Worm (Caenorhabditis elegans) whole organism, L4/young adult: ENCODE data around the gene irld-15.
"Not testable (repeated sequence)": the region's sequence is repeated elsewhere in the genome, so short reads cannot be mapped to it uniquely, and the experiment has no call there.

Source experiments
- W03F9.2 ChIP-seq: fragments of 150-350 bp; optimal IDR thresholded peaks from 2 replicates; lab custom pipeline; 2014; ENCODE audit warnings: missing biosample characterization, missing genetic modification characterization
- dao-5 ChIP-seq: sonication (generic microtip); optimal IDR thresholded peaks from 2 replicates; lab custom pipeline; 2016; ENCODE audit warnings: missing genotype, missing genetic modification characterization, moderate library complexity, missing compliant biosample characterization
- him-1 ChIP-seq: sonication (generic microtip); optimal IDR thresholded peaks from 2 replicates; lab custom pipeline; 2016; ENCODE audit warnings: missing genotype, missing genetic modification reagents, missing genetic modification characterization, missing compliant biosample characterization

DNA sequence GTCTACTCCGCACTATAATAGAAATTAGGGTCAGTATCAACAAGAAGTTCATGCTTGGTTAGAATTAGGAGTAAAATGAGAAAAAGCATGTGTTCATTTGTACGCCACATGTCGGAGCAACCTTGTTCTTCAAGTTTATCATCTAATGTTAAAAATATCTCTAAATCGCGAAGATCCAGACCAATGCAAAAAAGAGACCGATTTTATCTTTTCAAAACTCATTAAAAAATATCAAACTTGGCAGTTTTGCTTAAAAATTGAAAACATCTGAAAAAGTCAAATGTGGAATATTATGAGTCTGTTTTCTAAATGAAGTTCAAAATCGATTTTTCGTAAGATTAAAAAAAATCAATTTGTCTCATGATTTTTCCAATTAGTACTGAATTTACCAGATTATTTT, 17.3 kb upstream of the irld-15 start, which contains the start of gene Y19D10B.6:
- not testable (repeated sequence) for TF ChIP-seq him-1, W03F9.2, dao-5 (tag; lab: Kevin White, UChicago)
